Worm (Caenorhabditis elegans) whole organism, midembryonic: Measurements from ENCODE around the gene fbxa-153.

ENCODE experiments used
- flt-1 ChIP-seq: fragments of 200-800 bp; sonication (Bioruptor generic); IDR thresholded peaks from 2 replicates; pipeline ENCODE4 v1.3.6; 2022; ENCODE audit warnings: missing genetic modification characterization, missing compliant biosample characterization
- tab-1 ChIP-seq: fragments of 200-800 bp; sonication (Bioruptor generic); IDR thresholded peaks from 2 replicates; pipeline ENCODE4 v1.3.6; 2022; ENCODE audit warnings: missing genetic modification characterization, missing compliant biosample characterization

DNA sequence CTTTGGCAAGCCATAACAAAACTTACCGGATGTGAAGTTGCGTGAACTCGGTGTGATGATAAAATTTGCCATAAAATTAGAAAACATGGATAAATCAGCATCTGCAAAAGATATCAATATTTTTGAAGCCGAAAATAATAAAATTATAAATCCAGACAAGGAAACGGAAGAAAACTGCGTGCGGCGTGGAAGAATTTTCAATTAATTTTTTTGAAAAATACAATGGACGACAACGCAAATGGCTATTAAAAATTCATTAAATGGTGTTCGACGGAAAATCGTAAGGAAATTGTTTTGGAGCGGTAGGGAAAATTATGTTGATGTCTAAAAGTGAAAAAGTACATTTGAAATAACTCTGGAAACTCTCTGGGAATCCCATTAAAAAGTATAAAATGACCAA, 51.1 kb downstream of the fbxa-153 start, which contains the start of gene acr-18:
- TF ChIP-seq flt-1 (no peak), tab-1 (no peak)
